Worm (Caenorhabditis elegans) whole organism, mixed stage, embryonic: Measurements from ENCODE around the gene C46H3.2.

Source experiments
- M03D4.4 ChIP-seq: sonication (generic microtip); optimal IDR thresholded peaks from 2 replicates; lab custom pipeline; 2017; ENCODE audit warnings: mild to moderate bottlenecking, missing genetic modification characterization, missing compliant biosample characterization
- bed-3 ChIP-seq: fragments of 200-800 bp; sonication (Bioruptor generic); optimal IDR thresholded peaks from 3 replicates; lab custom pipeline; 2018; ENCODE audit warnings: mild to moderate bottlenecking, missing genetic modification characterization, moderate library complexity, missing compliant biosample characterization
- blmp-1 ChIP-seq: fragments of 150-350 bp; optimal IDR thresholded peaks from 2 replicates; lab custom pipeline; 2014; ENCODE audit warnings: missing biosample characterization, missing genetic modification characterization
- ceh-39 ChIP-seq: fragments of 150-350 bp; optimal IDR thresholded peaks from 2 replicates; lab custom pipeline; 2014; ENCODE audit warnings: missing biosample characterization, missing genetic modification characterization
- ceh-43 ChIP-seq: fragments of 200-800 bp; sonication (Bioruptor generic); optimal IDR thresholded peaks from 2 replicates; lab custom pipeline; 2018; ENCODE audit warnings: mild to moderate bottlenecking, missing genetic modification characterization, moderate library complexity, missing compliant biosample characterization
- ceh-83 ChIP-seq: fragments of 200-800 bp; sonication (Bioruptor generic); optimal IDR thresholded peaks from 2 replicates; lab custom pipeline; 2018; ENCODE audit warnings: mild to moderate bottlenecking, missing genetic modification characterization, missing compliant biosample characterization
- ces-1 ChIP-seq: fragments of 150-350 bp; optimal IDR thresholded peaks from 2 replicates; lab custom pipeline; 2014; ENCODE audit warnings: missing biosample characterization, missing genetic modification reagents, missing genetic modification characterization
- cnd-1 ChIP-seq: fragments of 200-800 bp; sonication (Bioruptor generic); optimal IDR thresholded peaks from 2 replicates; lab custom pipeline; 2018; ENCODE audit warnings: mild to moderate bottlenecking, missing genetic modification characterization, missing compliant biosample characterization
- elt-1 ChIP-seq: sonication (generic microtip); optimal IDR thresholded peaks from 2 replicates; lab custom pipeline; 2017; ENCODE audit warnings: missing genetic modification characterization, mild to moderate bottlenecking, missing compliant biosample characterization, antibody characterized with exemption, moderate library complexity, borderline replicate concordance; ENCODE audit not compliant: insufficient read depth
- ham-2 ChIP-seq: fragments of 200-800 bp; sonication (Bioruptor generic); optimal IDR thresholded peaks from 2 replicates; lab custom pipeline; 2018; ENCODE audit warnings: mild to moderate bottlenecking, missing genetic modification characterization, missing compliant biosample characterization
- hlh-1 ChIP-seq: fragments of 150-350 bp; optimal IDR thresholded peaks from 2 replicates; lab custom pipeline; 2014; ENCODE audit warnings: missing biosample characterization, missing genetic modification reagents, missing genetic modification characterization
- lsy-2 ChIP-seq: fragments of 150-350 bp; optimal IDR thresholded peaks from 2 replicates; lab custom pipeline; 2014; ENCODE audit warnings: missing biosample characterization, missing genetic modification characterization
- mab-5 ChIP-seq: fragments of 150-350 bp; optimal IDR thresholded peaks from 2 replicates; lab custom pipeline; 2014; ENCODE audit warnings: missing biosample characterization, missing genetic modification characterization
- mep-1 ChIP-seq: fragments of 150-350 bp; optimal IDR thresholded peaks from 2 replicates; lab custom pipeline; 2017; ENCODE audit warnings: missing biosample characterization, missing genetic modification reagents, missing genetic modification characterization, inconsistent platforms
- mls-2 ChIP-seq: sonication (generic microtip); optimal IDR thresholded peaks from 2 replicates; lab custom pipeline; 2016; ENCODE audit warnings: mild to moderate bottlenecking, missing genetic modification characterization, moderate library complexity, missing compliant biosample characterization
- nhr-2 ChIP-seq: fragments of 150-350 bp; optimal IDR thresholded peaks from 2 replicates; lab custom pipeline; 2014; ENCODE audit warnings: missing biosample characterization, missing genetic modification characterization
- nhr-237 ChIP-seq: fragments of 150-350 bp; optimal IDR thresholded peaks from 2 replicates; lab custom pipeline; 2014; ENCODE audit warnings: missing biosample characterization, missing genetic modification characterization
- nhr-28 ChIP-seq: fragments of 150-350 bp; optimal IDR thresholded peaks from 2 replicates; lab custom pipeline; 2014; ENCODE audit warnings: missing biosample characterization, missing genetic modification characterization
- nhr-76 ChIP-seq: sonication (generic microtip); optimal IDR thresholded peaks from 2 replicates; lab custom pipeline; 2017; ENCODE audit warnings: missing biosample characterization, missing genetic modification characterization
- pha-4 ChIP-seq: fragments of 150-350 bp; optimal IDR thresholded peaks from 2 replicates; lab custom pipeline; 2018; ENCODE audit warnings: missing biosample characterization, missing genetic modification reagents, missing genetic modification characterization
- snpc-4 ChIP-seq: fragments of 150-350 bp; optimal IDR thresholded peaks from 2 replicates; lab custom pipeline; 2014; ENCODE audit warnings: missing biosample characterization, missing genetic modification characterization
- sptf-1 ChIP-seq: sonication (generic microtip); optimal IDR thresholded peaks from 2 replicates; lab custom pipeline; 2017; ENCODE audit warnings: mild to moderate bottlenecking, missing genetic modification characterization, moderate library complexity, missing compliant biosample characterization
- tbx-8 ChIP-seq: fragments of 200-800 bp; sonication (Bioruptor generic); optimal IDR thresholded peaks from 2 replicates; lab custom pipeline; 2018; ENCODE audit warnings: mild to moderate bottlenecking, missing genetic modification characterization, moderate library complexity, missing compliant biosample characterization
- unc-120 ChIP-seq: sonication (generic microtip); optimal IDR thresholded peaks from 2 replicates; lab custom pipeline; 2017; ENCODE audit warnings: missing genetic modification characterization, missing compliant biosample characterization; ENCODE audit not compliant: poor library complexity, severe bottlenecking
- unc-39 ChIP-seq: fragments of 150-350 bp; optimal IDR thresholded peaks from 2 replicates; lab custom pipeline; 2014; ENCODE audit warnings: missing biosample characterization, missing genetic modification characterization
- unc-62 ChIP-seq: fragments of 150-350 bp; optimal IDR thresholded peaks from 2 replicates; lab custom pipeline; 2014; ENCODE audit warnings: missing biosample characterization, missing genetic modification reagents, missing genetic modification characterization
- zip-8 ChIP-seq: fragments of 150-350 bp; optimal IDR thresholded peaks from 2 replicates; lab custom pipeline; 2014; ENCODE audit warnings: missing biosample characterization, missing genetic modification characterization

The C46H3.2 gene

ce11 chrX:1206029-1206428 lies 24.5 kb downstream of the C46H3.2 start, which contains the start of gene T13G4.7:
Gene T13G4.7 (minus strand): TSS chrX:1206129.
- no peak for TF ChIP-seq unc-120 (tag; lab: Kevin White, UChicago)
- no peak for TF ChIP-seq ham-2 (GFP tag; lab: Kevin White, UChicago)
- no peak for TF ChIP-seq M03D4.4 (tag; lab: Kevin White, UChicago)
- TF ChIP-seq cnd-1 (tag; lab: Kevin White, UChicago), result no peak
- TF ChIP-seq hlh-1 (tag; lab: Kevin White, UChicago), result no peak
- TF ChIP-seq nhr-2 (tag; lab: Kevin White, UChicago), result no peak

- TF ChIP-seq nhr-28 (tag; lab: Kevin White, UChicago) (no peak), unc-39 (tag; lab: Kevin White, UChicago) (no peak), nhr-76 (tag; lab: Kevin White, UChicago) (no peak), ceh-83 (GFP tag; lab: Kevin White, UChicago) (no peak)
These were observed 27.9 kb downstream of the C46H3.2 start for ce11 chrX:1202638-1203037.

- no peak for TF ChIP-seq mab-5
- TF ChIP-seq elt-1, result no peak
- no peak for TF ChIP-seq unc-120 (tag; lab: Kevin White, UChicago)
- no peak for TF ChIP-seq nhr-2 (tag; lab: Kevin White, UChicago)
- no peak for TF ChIP-seq pha-4
- no peak for TF ChIP-seq bed-3 (GFP tag; lab: Kevin White, UChicago)
These were observed 37.7 kb downstream of the C46H3.2 start, which contains the start of gene T13G4.1 for ce11 chrX:1192848-1193247. Gene T13G4.1 (plus strand): TSS chrX:1193148.

ce11 chrX:1191582-1191981 lies 39.0 kb downstream of the C46H3.2 start, which contains the start of gene T13G4.4:
Gene T13G4.4 (minus strand): TSS chrX:1191678.
- TF ChIP-seq blmp-1 (tag; lab: Kevin White, UChicago) (no peak), M03D4.4 (tag; lab: Kevin White, UChicago) (no peak), ceh-43 (GFP tag; lab: Kevin White, UChicago) (no peak), lsy-2 (tag; lab: Kevin White, UChicago) (no peak), cnd-1 (tag; lab: Kevin White, UChicago) (no peak), nhr-76 (tag; lab: Kevin White, UChicago) (no peak), unc-62 (GFP tag; lab: Kevin White, UChicago) (peak; percentile 13), nhr-2 (tag; lab: Kevin White, UChicago) (peak; percentile 69), hlh-1 (tag; lab: Kevin White, UChicago) (peak; percentile 88), ceh-39 (no peak), elt-1 (peak; percentile 62)

- TF ChIP-seq cnd-1 (tag; lab: Kevin White, UChicago) (no peak), ces-1 (peak; percentile 87), ceh-39 (no peak)
These were observed 45.1 kb downstream of the C46H3.2 start for ce11 chrX:1185474-1185873.

ce11 chrX:1183985-1184384 lies 46.6 kb downstream of the C46H3.2 start:
- TF ChIP-seq nhr-76 (tag; lab: Kevin White, UChicago) (no peak), mls-2 (tag; lab: Kevin White, UChicago) (no peak), ceh-39 (no peak), ces-1 (peak; percentile 92), ham-2 (GFP tag; lab: Kevin White, UChicago) (no peak), unc-120 (tag; lab: Kevin White, UChicago) (no peak), elt-1 (no peak), nhr-237 (tag; lab: Kevin White, UChicago) (no peak)

- no peak for TF ChIP-seq ceh-39
- TF ChIP-seq unc-62 (GFP tag; lab: Kevin White, UChicago), result peak; percentile 67
- peak; percentile 4 for TF ChIP-seq hlh-1 (tag; lab: Kevin White, UChicago)
These were observed 47.3 kb downstream of the C46H3.2 start for ce11 chrX:1183258-1183657.

ce11 chrX:1181271-1181958 lies 49.1 kb downstream of the C46H3.2 start:
- TF ChIP-seq blmp-1 (tag; lab: Kevin White, UChicago) (no peak), ces-1 (peak; percentile 52), ceh-83 (GFP tag; lab: Kevin White, UChicago) (no peak), snpc-4 (tag; lab: Kevin White, UChicago) (no peak), sptf-1 (tag; lab: Kevin White, UChicago) (no peak), mab-5 (no peak), tbx-8 (no peak), mep-1 (tag; lab: Kevin White, UChicago) (no peak), zip-8 (tag; lab: Kevin White, UChicago) (no peak)
